Worm (Caenorhabditis elegans) whole organism, late embryonic: ENCODE data around the gene nhr-6.

Experiments used
- C38D4.7 ChIP-seq: fragments of 200-800 bp; sonication (Bioruptor generic); optimal IDR thresholded peaks from 2 replicates; lab custom pipeline; 2018; ENCODE audit warnings: mild to moderate bottlenecking, missing genetic modification characterization, moderate library complexity, missing compliant biosample characterization
- K02D7.2 ChIP-seq: sonication (generic microtip); optimal IDR thresholded peaks from 2 replicates; lab custom pipeline; 2017; ENCODE audit warnings: mild to moderate bottlenecking, missing genetic modification characterization, missing compliant biosample characterization
- K09A11.1 ChIP-seq: sonication (generic microtip); optimal IDR thresholded peaks from 2 replicates; lab custom pipeline; 2017; ENCODE audit warnings: antibody characterized with exemption, mild to moderate bottlenecking, missing genetic modification characterization, missing compliant biosample characterization; ENCODE audit not compliant: insufficient read depth
- Y22D7AL.16 ChIP-seq: sonication (generic microtip); optimal IDR thresholded peaks from 2 replicates; lab custom pipeline; 2016; ENCODE audit warnings: missing genetic modification characterization, missing compliant biosample characterization
- ahr-1 ChIP-seq: sonication (generic microtip); optimal IDR thresholded peaks from 2 replicates; lab custom pipeline; 2016; ENCODE audit warnings: missing genetic modification characterization, missing compliant biosample characterization
- ceh-18 ChIP-seq: sonication (generic microtip); optimal IDR thresholded peaks from 2 replicates; lab custom pipeline; 2016; ENCODE audit warnings: missing genetic modification characterization, missing compliant biosample characterization
- ceh-2 ChIP-seq: sonication (generic microtip); optimal IDR thresholded peaks from 2 replicates; lab custom pipeline; 2016; ENCODE audit warnings: missing genotype, missing genetic modification characterization, missing compliant biosample characterization
- ceh-22 ChIP-seq: sonication (generic microtip); optimal IDR thresholded peaks from 2 replicates; lab custom pipeline; 2017; ENCODE audit warnings: missing biosample characterization, missing genetic modification characterization
- ceh-30 ChIP-seq: fragments of 150-350 bp; optimal IDR thresholded peaks from 2 replicates; lab custom pipeline; 2014; ENCODE audit warnings: missing biosample characterization, missing genetic modification characterization
- ceh-31 ChIP-seq: sonication (generic microtip); optimal IDR thresholded peaks from 2 replicates; lab custom pipeline; 2016; ENCODE audit warnings: missing genetic modification characterization, missing compliant biosample characterization
- ceh-34 ChIP-seq: sonication (generic microtip); optimal IDR thresholded peaks from 2 replicates; lab custom pipeline; 2016; ENCODE audit warnings: mild to moderate bottlenecking, missing genetic modification characterization, missing compliant biosample characterization
- che-1 ChIP-seq: sonication (generic microtip); optimal IDR thresholded peaks from 2 replicates; lab custom pipeline; 2016; ENCODE audit warnings: mild to moderate bottlenecking, missing genetic modification characterization, missing compliant biosample characterization
- dve-1 ChIP-seq: sonication (generic microtip); optimal IDR thresholded peaks from 2 replicates; lab custom pipeline; 2017; ENCODE audit warnings: antibody characterized with exemption, mild to moderate bottlenecking, missing genetic modification characterization, missing compliant biosample characterization
- elt-2 ChIP-seq: sonication (generic microtip); optimal IDR thresholded peaks from 2 replicates; lab custom pipeline; 2016; ENCODE audit warnings: missing genetic modification reagents, missing genetic modification characterization, missing compliant biosample characterization
- elt-4 ChIP-seq: sonication (generic microtip); optimal IDR thresholded peaks from 2 replicates; lab custom pipeline; 2016; ENCODE audit warnings: missing genetic modification characterization, missing compliant biosample characterization
- ets-4 ChIP-seq: sonication (generic microtip); optimal IDR thresholded peaks from 2 replicates; lab custom pipeline; 2016; ENCODE audit warnings: missing genetic modification characterization, missing compliant biosample characterization
- fkh-6 ChIP-seq: sonication (generic microtip); optimal IDR thresholded peaks from 2 replicates; lab custom pipeline; 2016; ENCODE audit warnings: missing genetic modification characterization, missing compliant biosample characterization
- hlh-30 ChIP-seq: sonication (generic microtip); optimal IDR thresholded peaks from 2 replicates; lab custom pipeline; 2017; ENCODE audit warnings: antibody characterized with exemption, missing genetic modification characterization, missing compliant biosample characterization; ENCODE audit not compliant: insufficient read depth
- hlh-6 ChIP-seq: sonication (generic microtip); optimal IDR thresholded peaks from 2 replicates; lab custom pipeline; 2016; ENCODE audit warnings: missing genotype, missing genetic modification characterization, missing compliant biosample characterization
- hlh-8 ChIP-seq: sonication (generic microtip); optimal IDR thresholded peaks from 2 replicates; lab custom pipeline; 2016; ENCODE audit warnings: missing genotype, missing genetic modification characterization, missing compliant biosample characterization
- lin-11 ChIP-seq: fragments of 200-800 bp; sonication (Bioruptor generic); optimal IDR thresholded peaks from 2 replicates; lab custom pipeline; 2018; ENCODE audit warnings: mild to moderate bottlenecking, missing genetic modification characterization, missing compliant biosample characterization
- mec-3 ChIP-seq: sonication (generic microtip); optimal IDR thresholded peaks from 2 replicates; lab custom pipeline; 2016; ENCODE audit warnings: borderline replicate concordance, missing genetic modification characterization, missing compliant biosample characterization
- nfya-1 ChIP-seq: sonication (generic microtip); optimal IDR thresholded peaks from 2 replicates; lab custom pipeline; 2017; ENCODE audit warnings: missing genetic modification characterization, mild to moderate bottlenecking, missing compliant biosample characterization, antibody characterized with exemption, moderate library complexity
- npax-4 ChIP-seq: sonication (generic microtip); optimal IDR thresholded peaks from 2 replicates; lab custom pipeline; 2016; ENCODE audit warnings: missing genetic modification characterization, missing compliant biosample characterization
- pax-1 ChIP-seq: fragments of 150-350 bp; optimal IDR thresholded peaks from 2 replicates; lab custom pipeline; 2014; ENCODE audit warnings: missing biosample characterization, missing genetic modification characterization
- pha-2 ChIP-seq: sonication (generic microtip); optimal IDR thresholded peaks from 2 replicates; lab custom pipeline; 2017; ENCODE audit warnings: mild to moderate bottlenecking, missing genetic modification characterization, missing compliant biosample characterization
- pha-4 ChIP-seq: fragments of 150-350 bp; optimal IDR thresholded peaks from 2 replicates; lab custom pipeline; 2018; ENCODE audit warnings: missing biosample characterization, missing genetic modification reagents, missing genetic modification characterization
- ref-2 ChIP-seq: sonication (generic microtip); optimal IDR thresholded peaks from 2 replicates; lab custom pipeline; 2016; ENCODE audit warnings: missing genetic modification characterization, missing compliant biosample characterization
- sox-2 ChIP-seq: fragments of 200-800 bp; sonication (Bioruptor generic); IDR thresholded peaks from 2 replicates; pipeline ENCODE4 v1.3.6; 2022; ENCODE audit warnings: missing genetic modification reagents, missing genetic modification characterization, missing compliant biosample characterization
- syd-9 ChIP-seq: sonication (generic microtip); optimal IDR thresholded peaks from 2 replicates; lab custom pipeline; 2016; ENCODE audit warnings: mild to moderate bottlenecking, missing genetic modification characterization, moderate library complexity, missing compliant biosample characterization
- tbx-2 ChIP-seq: sonication (generic microtip); optimal IDR thresholded peaks from 2 replicates; lab custom pipeline; 2016; ENCODE audit warnings: missing genetic modification characterization, missing compliant biosample characterization
- tbx-7 ChIP-seq: sonication (generic microtip); optimal IDR thresholded peaks from 2 replicates; lab custom pipeline; 2016; ENCODE audit warnings: missing genotype, missing genetic modification characterization, missing compliant biosample characterization
- unc-3 ChIP-seq, 2 experiments: fragments of 200-800 bp in 1 of 2; sonication (Bioruptor generic) in 1 of 2; sonication (generic microtip) in 1 of 2; conservative IDR thresholded peaks in 1 of 2; optimal IDR thresholded peaks in 1 of 2; 2 replicates each; pipeline versions ENCODE4 v1.3.6 to Lab custom; 2016 to 2022; ENCODE audit warnings: missing compliant biosample characterization in 2 of 2, missing genetic modification characterization in 2 of 2, missing genetic modification reagents in 1 of 2
- unc-42 ChIP-seq: sonication (generic microtip); optimal IDR thresholded peaks from 2 replicates; lab custom pipeline; 2016; ENCODE audit warnings: missing genotype, missing genetic modification characterization, missing compliant biosample characterization
- unc-55 ChIP-seq: sonication (generic microtip); optimal IDR thresholded peaks from 2 replicates; lab custom pipeline; 2017; ENCODE audit warnings: missing biosample characterization, missing genetic modification reagents, missing genetic modification characterization
- unc-86 ChIP-seq: sonication (generic microtip); optimal IDR thresholded peaks from 2 replicates; lab custom pipeline; 2016; ENCODE audit warnings: missing genetic modification characterization, missing compliant biosample characterization
- ztf-16 ChIP-seq: sonication (generic microtip); optimal IDR thresholded peaks from 2 replicates; lab custom pipeline; 2017; ENCODE audit warnings: missing genetic modification characterization, missing compliant biosample characterization

nhr-6 gene

ce11 chrIII:3571371-3571902 is 1.9 kb upstream of the nhr-6 start:
- TF ChIP-seq elt-2 (tag; lab: Kevin White, UChicago) (peak; percentile 70), ref-2 (no peak)

- TF ChIP-seq Y22D7AL.16 (no peak), hlh-30 (tag; lab: Kevin White, UChicago) (no peak), unc-55 (GFP tag; lab: Kevin White, UChicago) (no peak), fkh-6 (no peak), ceh-2 (tag; lab: Kevin White, UChicago) (no peak), sox-2 (GFP tag; lab: Robert Waterston, UW) (no peak), unc-3 (GFP tag; conservative IDR thresholded peaks at IDR 0.05; lab: Robert Waterston, UW) (no peak), unc-3 (tag; optimal IDR thresholded peaks at IDR 0.05; lab: Kevin White, UChicago) (no peak), ets-4 (tag; lab: Kevin White, UChicago) (no peak)
Measured at ce11 chrIII:3581636-3582035, 8.3 kb downstream of the nhr-6 start, which contains the start of gene C48D5.3. C48D5.3 (minus strand) TSS chrIII:3581736.

ce11 chrIII:3583341-3583740 is 10.0 kb downstream of the nhr-6 start:
- peak; percentile 64 for TF ChIP-seq ceh-34 (tag; lab: Kevin White, UChicago)
- TF ChIP-seq pha-4 (tag; lab: Kevin White, UChicago), result no peak
- TF ChIP-seq syd-9 (tag; lab: Kevin White, UChicago), result no peak
- TF ChIP-seq tbx-7 (tag; lab: Kevin White, UChicago), result no peak
- peak; percentile 6 for TF ChIP-seq nfya-1 (tag; lab: Kevin White, UChicago)
- no peak for TF ChIP-seq hlh-6 (tag; lab: Kevin White, UChicago)
- no peak for TF ChIP-seq unc-3 (GFP tag; conservative IDR thresholded peaks at IDR 0.05; lab: Robert Waterston, UW)
- TF ChIP-seq unc-3 (tag; optimal IDR thresholded peaks at IDR 0.05; lab: Kevin White, UChicago), result no peak
- peak; percentile 1 for TF ChIP-seq ceh-31 (tag; lab: Kevin White, UChicago)
- TF ChIP-seq K09A11.1 (tag; lab: Kevin White, UChicago), result no peak
- TF ChIP-seq hlh-8 (tag; lab: Kevin White, UChicago), result peak; percentile 74
- peak; percentile 8 for TF ChIP-seq pha-2
- TF ChIP-seq ets-4 (tag; lab: Kevin White, UChicago), result no peak
- TF ChIP-seq K02D7.2 (tag; lab: Kevin White, UChicago), result no peak
- peak; percentile 3 for TF ChIP-seq ceh-18 (tag; lab: Kevin White, UChicago)
- TF ChIP-seq, all 69 proteins: peak for 6

- TF ChIP-seq unc-42 (tag; lab: Kevin White, UChicago) (peak; percentile 73), dve-1 (no peak)
Measured at ce11 chrIII:3588183-3588582, 14.8 kb downstream of the nhr-6 start.

- no peak for TF ChIP-seq fkh-6
- TF ChIP-seq unc-42 (tag; lab: Kevin White, UChicago), result peak; percentile 30
- TF ChIP-seq, all 69 proteins: peak for 1
Measured at ce11 chrIII:3590365-3590764, 17.0 kb downstream of the nhr-6 start, which contains the start of gene ptp-1. ptp-1 (plus strand) TSS chrIII:3590722.

ce11 chrIII:3594681-3595080 is 21.3 kb downstream of the nhr-6 start:
- TF ChIP-seq nfya-1 (tag; lab: Kevin White, UChicago) (peak; percentile 84), unc-3 (GFP tag; conservative IDR thresholded peaks at IDR 0.05; lab: Robert Waterston, UW) (no peak), unc-3 (tag; optimal IDR thresholded peaks at IDR 0.05; lab: Kevin White, UChicago) (no peak), C38D4.7 (GFP tag; lab: Kevin White, UChicago) (no peak)
- TF ChIP-seq, all 69 proteins: peak for 1

- TF ChIP-seq tbx-7 (tag; lab: Kevin White, UChicago) (no peak), fkh-6 (peak; percentile 18), unc-86 (no peak), pax-1 (tag; lab: Kevin White, UChicago) (no peak), che-1 (no peak), K02D7.2 (tag; lab: Kevin White, UChicago) (no peak), mec-3 (tag; lab: Kevin White, UChicago) (peak; percentile 7), lin-11 (tag; lab: Kevin White, UChicago) (no peak), unc-42 (tag; lab: Kevin White, UChicago) (peak; percentile 8), hlh-8 (tag; lab: Kevin White, UChicago) (no peak), ahr-1 (no peak), ceh-2 (tag; lab: Kevin White, UChicago) (no peak), nfya-1 (tag; lab: Kevin White, UChicago) (peak; percentile 15), ztf-16 (tag; lab: Kevin White, UChicago) (no peak), ceh-30 (tag; lab: Kevin White, UChicago) (no peak), ceh-22 (no peak), npax-4 (tag; lab: Kevin White, UChicago) (no peak), tbx-2 (tag; lab: Kevin White, UChicago) (no peak), elt-4 (no peak), sox-2 (GFP tag; lab: Robert Waterston, UW) (no peak)
Measured at ce11 chrIII:3601271-3601670, 27.9 kb downstream of the nhr-6 start.
